Fruit fly (Drosophila melanogaster) ovary, adult (tissue): ENCODE results near the gene CG32855.

ENCODE experiments used
- CG17801 ChIP-seq: fragments of 200-800 bp; optimal IDR thresholded peaks from 2 replicates; lab custom pipeline; 2019; ENCODE audit warnings: missing biosample characterization, mild to moderate bottlenecking, missing genetic modification characterization, moderate library complexity; ENCODE audit not compliant: partially characterized antibody

CG32855 gene

dm6 chr3R:16042137-16042899 is 38.5 kb downstream of the CG32855 start:
- no peak for TF ChIP-seq CG17801 (GFP tag; lab: Kevin White, UChicago)

DNA sequence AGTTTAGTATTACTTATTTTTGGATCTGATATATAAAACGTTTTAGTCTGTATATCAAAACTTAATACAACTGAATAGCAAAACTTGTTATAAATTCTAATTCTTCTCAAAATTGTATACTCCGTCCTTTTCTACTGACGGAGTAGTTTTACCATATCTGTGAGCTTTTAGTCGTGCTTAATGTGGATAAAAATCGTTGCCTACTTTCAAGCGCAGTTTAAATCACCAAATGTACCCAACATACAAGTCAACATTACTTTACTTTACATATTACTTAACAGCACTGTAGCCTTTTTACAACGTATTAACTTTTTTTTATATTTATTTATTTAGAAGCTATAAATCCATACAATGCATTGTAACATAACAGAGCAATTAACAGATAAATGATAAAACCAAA is 39.9 kb downstream of the CG32855 start:
- no peak for TF ChIP-seq CG17801 (GFP tag; lab: Kevin White, UChicago)

DNA sequence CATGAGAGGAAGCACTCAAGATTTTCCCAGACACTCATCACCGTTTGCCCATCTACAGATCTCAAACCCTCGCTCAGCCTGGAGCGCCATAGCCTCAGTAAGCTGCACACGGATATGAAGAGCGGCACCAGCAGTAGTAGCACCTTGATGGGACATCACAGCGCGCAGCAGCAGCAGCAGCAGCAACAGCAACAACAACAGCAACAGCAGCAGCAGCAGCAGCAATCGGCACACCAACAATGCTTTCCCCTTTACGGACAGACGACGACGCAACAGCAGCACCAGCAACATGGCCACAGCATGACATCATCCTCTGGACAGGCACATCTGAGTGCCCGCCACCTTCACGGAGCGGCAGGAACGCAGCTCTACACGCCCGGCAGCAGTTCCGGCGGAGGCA is 41.2 kb downstream of the CG32855 start:
- no peak for TF ChIP-seq CG17801 (GFP tag; lab: Kevin White, UChicago)

DNA sequence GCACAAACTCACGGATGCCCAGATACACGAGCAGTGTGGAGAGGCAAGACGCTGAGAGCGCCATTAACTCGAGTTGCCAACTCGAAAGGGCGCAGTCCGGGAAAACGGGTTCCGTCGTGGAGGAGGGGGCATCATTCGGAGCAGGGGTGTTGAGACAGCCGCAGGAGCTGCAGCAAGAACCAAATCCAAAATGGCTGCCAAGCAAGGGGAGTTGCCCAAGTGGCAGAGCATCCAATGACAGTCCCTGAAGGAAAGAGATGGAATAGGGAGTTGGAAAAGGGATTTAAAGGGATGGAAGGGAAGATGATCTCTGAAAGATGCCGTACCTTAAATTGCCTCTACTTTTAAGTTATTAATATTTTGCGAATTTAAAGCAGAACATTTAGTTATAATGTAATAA is 42.7 kb downstream of the CG32855 start:
- TF ChIP-seq CG17801 (GFP tag; lab: Kevin White, UChicago): no peak

- no peak for TF ChIP-seq CG17801 (GFP tag; lab: Kevin White, UChicago)
Observed at dm6 chr3R:16034186-16034585, 46.6 kb downstream of the CG32855 start.

- TF ChIP-seq CG17801 (GFP tag; lab: Kevin White, UChicago): no peak
Observed at dm6 chr3R:16033727-16034126, 47.1 kb downstream of the CG32855 start.

dm6 chr3R:16030445-16030844 is 50.3 kb downstream of the CG32855 start:
- TF ChIP-seq CG17801 (GFP tag; lab: Kevin White, UChicago): no peak

DNA sequence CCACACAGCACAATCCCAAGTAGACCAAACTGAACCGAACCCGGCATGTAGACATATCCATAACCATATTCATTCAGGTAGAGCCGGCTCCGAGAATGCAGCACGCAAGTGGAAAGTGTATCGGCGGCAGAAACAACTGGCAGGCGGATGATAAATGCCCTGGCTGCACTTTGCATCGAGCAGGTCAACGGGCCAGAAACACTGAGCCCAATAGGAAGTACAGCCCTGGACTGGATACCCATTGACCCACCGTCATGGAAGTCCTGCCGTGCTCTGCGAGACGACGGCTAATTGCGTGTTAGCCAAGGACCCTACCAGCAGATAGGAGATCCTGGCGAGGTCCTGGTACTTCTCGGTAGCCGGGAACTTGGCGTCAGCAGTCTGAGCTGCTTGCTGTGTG is 51.2 kb downstream of the CG32855 start:
- TF ChIP-seq CG17801 (GFP tag; lab: Kevin White, UChicago): no peak
